Fruit fly (Drosophila melanogaster) whole organism, pupa: ENCODE data around the gene CG33110.

Experiments
- CG13204 ChIP-seq: fragments of 200-800 bp; sonication (Bioruptor generic); optimal IDR thresholded peaks from 2 replicates; lab custom pipeline; 2018; ENCODE audit warnings: missing biosample characterization, mild to moderate bottlenecking, missing genetic modification characterization, moderate library complexity
- CG14655 ChIP-seq: fragments of 200-800 bp; sonication (Bioruptor generic); optimal IDR thresholded peaks from 3 replicates; lab custom pipeline; 2017; ENCODE audit warnings: mild to moderate bottlenecking, missing biosample characterization, missing genetic modification reagents, missing genetic modification characterization
- CG17806 ChIP-seq: fragments of 200-800 bp; sonication (Bioruptor generic); optimal IDR thresholded peaks from 2 replicates; lab custom pipeline; 2018; ENCODE audit warnings: missing biosample characterization, mild to moderate bottlenecking, missing genetic modification characterization, moderate library complexity
- CG32121 ChIP-seq: fragments of 200-800 bp; sonication (Bioruptor generic); IDR thresholded peaks from 2 replicates; pipeline ENCODE4 v1.3.6; 2022; ENCODE audit warnings: missing biosample characterization, missing genetic modification characterization
- CG9948 ChIP-seq: fragments of 200-800 bp; sonication (Bioruptor generic); optimal IDR thresholded peaks from 2 replicates; lab custom pipeline; 2018; ENCODE audit warnings: missing biosample characterization, mild to moderate bottlenecking, missing genetic modification characterization, moderate library complexity
- D1 ChIP-seq: fragments of 200-800 bp; sonication (Bioruptor generic); optimal IDR thresholded peaks from 2 replicates; lab custom pipeline; 2018; ENCODE audit warnings: missing biosample characterization, mild to moderate bottlenecking, missing genetic modification characterization, moderate library complexity
- EcR ChIP-seq: fragments of 200-800 bp; sonication (Bioruptor generic); optimal IDR thresholded peaks from 3 replicates; lab custom pipeline; 2019; ENCODE audit warnings: missing biosample characterization, missing genetic modification characterization, mild to moderate bottlenecking, moderate library complexity, missing genetic modification reagents
- Ets98B ChIP-seq: fragments of 200-800 bp; sonication (Bioruptor generic); IDR thresholded peaks from 2 replicates; pipeline ENCODE4 v1.3.6; 2022; ENCODE audit warnings: missing biosample characterization, missing genetic modification characterization
- Pif1A ChIP-seq: fragments of 200-800 bp; sonication (Bioruptor generic); optimal IDR thresholded peaks from 3 replicates; lab custom pipeline; 2016; ENCODE audit warnings: missing biosample characterization, missing genetic modification characterization
- Pif1B ChIP-seq: fragments of 200-800 bp; sonication (Bioruptor generic); optimal IDR thresholded peaks from 3 replicates; lab custom pipeline; 2016; ENCODE audit warnings: missing biosample characterization, missing genetic modification characterization
- fd96Ca ChIP-seq: fragments of 200-800 bp; sonication (Bioruptor generic); IDR thresholded peaks from 3 replicates; pipeline ENCODE4 v1.3.6; 2022; ENCODE audit warnings: missing biosample characterization, missing genetic modification characterization
- rn ChIP-seq: fragments of 200-800 bp; sonication (Bioruptor generic); IDR thresholded peaks from 2 replicates; pipeline ENCODE4 v1.3.6; 2022; ENCODE audit warnings: missing biosample characterization, missing genetic modification characterization

DNA sequence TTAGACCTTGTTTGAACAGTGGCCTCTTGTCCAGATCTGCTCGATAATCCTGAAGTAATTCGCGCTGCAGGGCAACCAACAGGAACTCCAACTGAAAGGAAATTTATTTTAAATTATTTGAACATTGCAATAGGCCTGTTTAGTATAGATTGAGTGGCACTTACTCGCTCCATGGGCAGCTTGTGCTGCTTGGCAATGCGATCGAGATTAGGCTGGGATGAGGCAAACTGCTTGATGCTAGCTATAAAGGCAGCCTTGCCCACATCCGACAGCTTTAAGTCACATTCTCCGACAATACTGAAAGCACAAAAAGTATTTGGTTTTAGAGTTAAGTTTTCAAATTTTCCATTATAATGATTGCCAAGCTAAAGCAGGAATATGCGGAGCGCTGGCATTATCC is 39.2 kb downstream of the CG33110 start, which contains the start of gene CG13843:
- TF ChIP-seq Pif1A (no peak), CG13204 (no peak), CG9948 (no peak), CG17806 (no peak), CG14655 (no peak), fd96Ca (GFP tag; lab: Robert Waterston, UW) (no peak), D1 (tag; lab: Kevin White, UChicago) (no peak), Ets98B (no peak), CG32121 (GFP tag; lab: Robert Waterston, UW) (no peak), Pif1B (GFP tag; lab: Kevin White, UChicago) (no peak), rn (no peak), EcR (GFP tag; lab: Kevin White, UChicago) (no peak)
